Worm (Caenorhabditis elegans): ENCODE results near the gene col-99.

- TF ChIP-seq zag-1 (tag; optimal IDR thresholded peaks at IDR 0.05) (no peak), lsy-2 (tag; optimal IDR thresholded peaks at IDR 0.05) (peak; percentile 74 to 87), gmeb-1 (tag; optimal IDR thresholded peaks at IDR 0.05) (peak; percentile 73), snpc-4 (tag; optimal IDR thresholded peaks at IDR 0.05) (peak; percentile 44), nhr-77 (tag; optimal IDR thresholded peaks at IDR 0.05) (no peak), egl-27 (tag; optimal IDR thresholded peaks at IDR 0.05) (peak; percentile 53), blmp-1 (tag; optimal IDR thresholded peaks at IDR 0.05; ENCODE audit: insufficient read depth) (peak; percentile 27), mbf-1 (tag; optimal IDR thresholded peaks at IDR 0.05) (no peak), fos-1 (tag; optimal IDR thresholded peaks at IDR 0.05) (peak; percentile 24), sma-3 (GFP tag; optimal IDR thresholded peaks at IDR 0.05) (peak; percentile 89), nhr-10 (tag; optimal IDR thresholded peaks at IDR 0.05) (no peak), nhr-237 (tag; optimal IDR thresholded peaks at IDR 0.05) (no peak), alr-1 (tag; optimal IDR thresholded peaks at IDR 0.05) (no peak), ceh-82 (tag; optimal IDR thresholded peaks at IDR 0.05) (peak; percentile 1)
Observed at ce11 chrIV:192046-192445, 44.3 kb upstream of the col-99 start, which contains the start of gene Y38C1AA.12.

All from whole organism, L2 larva.